Fruit fly (Drosophila melanogaster): ENCODE results near the gene Gpdh3.
A peak's percentile ranks its signal among the peaks of the same experiment; 100 is the strongest.

The Gpdh3 gene

dm6 chr3R:22410537-22411360 is 28.9 kb downstream of the Gpdh3 start, which contains the start of the genes CG13850 and lqfR:
TSS of gene CG13850 (minus strand) at chr3R:22410915.
TSS of gene lqfR (plus strand) at chr3R:22411301.
- TF ChIP-seq CG6792 (GFP tag; optimal IDR thresholded peaks at IDR 0.05), result peak; percentile 65
- TF ChIP-seq CG3032 (tag; optimal IDR thresholded peaks at IDR 0.05), result peak; percentile 73
- TF ChIP-seq CG11294 (GFP tag; IDR thresholded peaks at IDR 0.05), result peak; percentile 18; the same call in 1 of the 2 replicates
- TF ChIP-seq lz (GFP tag; optimal IDR thresholded peaks at IDR 0.05), result peak; percentile 81
- peak; percentile 88 for TF ChIP-seq svp (GFP tag)
- peak; percentile 71 for TF ChIP-seq acj6 (GFP tag; optimal IDR thresholded peaks at IDR 0.05)
- TF ChIP-seq vri (GFP tag; optimal IDR thresholded peaks at IDR 0.05), result peak; percentile 43
- peak; percentile 77 for TF ChIP-seq Met (GFP tag; optimal IDR thresholded peaks at IDR 0.05)
- TF ChIP-seq CG8632 (GFP tag; optimal IDR thresholded peaks at IDR 0.05), result peak; percentile 71
- peak; percentile 72 for TF ChIP-seq CG11902 (GFP tag; optimal IDR thresholded peaks at IDR 0.05)
- peak; percentile 69 for TF ChIP-seq CG8319 (GFP tag; optimal IDR thresholded peaks at IDR 0.05)
- peak; percentile 80 for TF ChIP-seq Hr39 (GFP tag; optimal IDR thresholded peaks at IDR 0.05)
- TF ChIP-seq eg (GFP tag; IDR thresholded peaks at IDR 0.05), result peak; percentile 47; the same call in 2 of the 3 replicates
- no peak for TF ChIP-seq Sox102F (GFP tag; optimal IDR thresholded peaks at IDR 0.05)
- TF ChIP-seq OdsH (GFP tag; optimal IDR thresholded peaks at IDR 0.05), result no peak
- 0 out of 2 replicates have a peak, but pooled peaks have one; percentile 31 for TF ChIP-seq Gug (GFP tag; IDR thresholded peaks at IDR 0.05)
- TF ChIP-seq cyc (GFP tag; optimal IDR thresholded peaks at IDR 0.05), result peak; percentile 82
- TF ChIP-seq CG4318 (GFP tag; optimal IDR thresholded peaks at IDR 0.05), result no peak
- TF ChIP-seq CG10631 (GFP tag; optimal IDR thresholded peaks at IDR 0.05), result peak; percentile 80
- TF ChIP-seq CG6163 (GFP tag; IDR thresholded peaks at IDR 0.05), result peak; percentile 61; the same call in 1 of the 3 replicates
- TF ChIP-seq CG15336 (GFP tag; IDR thresholded peaks at IDR 0.05), result no peak
- no peak for TF ChIP-seq CG8119 (GFP tag; IDR thresholded peaks at IDR 0.05)
- peak; percentile 38 for TF ChIP-seq fd85E (GFP tag; optimal IDR thresholded peaks at IDR 0.05)
- peak; percentile 80 for TF ChIP-seq topi (GFP tag; optimal IDR thresholded peaks at IDR 0.05)
- peak; percentile 79 for TF ChIP-seq Eip75B (GFP tag; optimal IDR thresholded peaks at IDR 0.05)
- TF ChIP-seq CG6854 (GFP tag; optimal IDR thresholded peaks at IDR 0.05), result no peak
- peak; percentile 6 for TF ChIP-seq Ets96B (tag; optimal IDR thresholded peaks at IDR 0.05)
- peak; percentile 50 for TF ChIP-seq Blimp-1 (GFP tag; optimal IDR thresholded peaks at IDR 0.05)
- peak; percentile 83 for TF ChIP-seq CG31627 (GFP tag; optimal IDR thresholded peaks at IDR 0.05)
- peak; percentile 84 for TF ChIP-seq pdm3 (GFP tag; optimal IDR thresholded peaks at IDR 0.05)
- peak; percentile 55 for TF ChIP-seq net (GFP tag; optimal IDR thresholded peaks at IDR 0.05)
- TF ChIP-seq CG9139 (GFP tag; optimal IDR thresholded peaks at IDR 0.05), result peak; percentile 46
- TF ChIP-seq achi (GFP tag; optimal IDR thresholded peaks at IDR 0.05), result peak; percentile 79
- peak; percentile 91 for TF ChIP-seq Eip78C (GFP tag)
- TF ChIP-seq CG16779 (tag; optimal IDR thresholded peaks at IDR 0.05), result no peak
- peak; percentile 71 for TF ChIP-seq Ets21C (GFP tag; optimal IDR thresholded peaks at IDR 0.05)
- TF ChIP-seq dsx (GFP tag; optimal IDR thresholded peaks at IDR 0.05; ENCODE audit: poor library complexity, severe bottlenecking), result no peak
- peak; percentile 62 for TF ChIP-seq fd59A (GFP tag; optimal IDR thresholded peaks at IDR 0.05)
- peak; percentile 39 for TF ChIP-seq Lpt (GFP tag; optimal IDR thresholded peaks at IDR 0.05)
- peak; percentile 62 for TF ChIP-seq CG11762 (GFP tag; optimal IDR thresholded peaks at IDR 0.05; ENCODE audit: insufficient read depth)
- peak; percentile 65 for TF ChIP-seq CG34406 (GFP tag; optimal IDR thresholded peaks at IDR 0.05)
- TF ChIP-seq dac (GFP tag; optimal IDR thresholded peaks at IDR 0.05), result no peak
- peak; percentile 72 for TF ChIP-seq Smox (GFP tag; optimal IDR thresholded peaks at IDR 0.05)
- no peak for TF ChIP-seq spab (GFP tag; optimal IDR thresholded peaks at IDR 0.05)
- TF ChIP-seq Sox15 (GFP tag; optimal IDR thresholded peaks at IDR 0.05), result peak; percentile 70
- TF ChIP-seq Sox14 (GFP tag; optimal IDR thresholded peaks at IDR 0.05), result peak; percentile 79
- TF ChIP-seq fkh (GFP tag; optimal IDR thresholded peaks at IDR 0.05), result peak; percentile 64
- TF ChIP-seq CG3919 (GFP tag; optimal IDR thresholded peaks at IDR 0.05), result peak; percentile 74
- peak; percentile 87 for TF ChIP-seq esn (GFP tag; optimal IDR thresholded peaks at IDR 0.05)
- no peak for TF ChIP-seq ss (GFP tag; optimal IDR thresholded peaks at IDR 0.05)

Measured in whole organism, prepupa.